Worm (Caenorhabditis elegans) whole organism, L3 larva: ENCODE measurements around the gene M199.136.

ENCODE experiments used
- R02D3.7 ChIP-seq: fragments of 150-350 bp; optimal IDR thresholded peaks from 2 replicates; lab custom pipeline; 2014; ENCODE audit warnings: missing biosample characterization, missing genetic modification characterization
- ZK546.5 ChIP-seq: sonication (generic microtip); optimal IDR thresholded peaks from 2 replicates; lab custom pipeline; 2017; ENCODE audit warnings: missing biosample characterization, missing genetic modification characterization
- aly-2 ChIP-seq: fragments of 150-350 bp; optimal IDR thresholded peaks from 2 replicates; lab custom pipeline; 2014; ENCODE audit warnings: missing biosample characterization, missing genetic modification characterization
- ama-1 ChIP-seq: fragments of 150-350 bp; optimal IDR thresholded peaks from 2 replicates; lab custom pipeline; 2018
- ceh-16 ChIP-seq: sonication (generic microtip); optimal IDR thresholded peaks from 2 replicates; lab custom pipeline; 2017; ENCODE audit warnings: missing biosample characterization, missing genetic modification characterization
- ceh-28 ChIP-seq: fragments of 150-350 bp; optimal IDR thresholded peaks from 2 replicates; lab custom pipeline; 2014; ENCODE audit warnings: missing biosample characterization, missing genetic modification reagents, missing genetic modification characterization
- ceh-82 ChIP-seq: fragments of 150-350 bp; optimal IDR thresholded peaks from 2 replicates; lab custom pipeline; 2014; ENCODE audit warnings: missing biosample characterization, missing genetic modification characterization
- ceh-9 ChIP-seq: sonication (generic microtip); optimal IDR thresholded peaks from 2 replicates; lab custom pipeline; 2018; ENCODE audit warnings: missing biosample characterization, missing genetic modification characterization
- daf-12 ChIP-seq: fragments of 150-350 bp; optimal IDR thresholded peaks from 2 replicates; lab custom pipeline; 2014; ENCODE audit warnings: missing biosample characterization, missing genetic modification reagents, missing genetic modification characterization
- egl-5 ChIP-seq: fragments of 150-350 bp; optimal IDR thresholded peaks from 2 replicates; lab custom pipeline; 2017; ENCODE audit warnings: missing biosample characterization, missing genetic modification reagents, missing genetic modification characterization, inconsistent platforms
- elt-1 ChIP-seq: fragments of 150-350 bp; optimal IDR thresholded peaks from 2 replicates; lab custom pipeline; 2014; ENCODE audit warnings: missing biosample characterization, missing genetic modification characterization
- elt-2 ChIP-seq: sonication (generic microtip); optimal IDR thresholded peaks from 2 replicates; lab custom pipeline; 2016; ENCODE audit warnings: missing genetic modification reagents, mild to moderate bottlenecking, missing genetic modification characterization, missing compliant biosample characterization
- eor-1 ChIP-seq, 2 experiments: fragments of 150-350 bp; optimal IDR thresholded peaks; 2 replicates each; lab custom pipeline; 2014 to 2018; ENCODE audit warnings: missing biosample characterization in 2 of 2, missing genetic modification characterization in 2 of 2
- fkh-10 ChIP-seq: sonication (generic microtip); optimal IDR thresholded peaks from 2 replicates; lab custom pipeline; 2017; ENCODE audit warnings: missing biosample characterization, missing genetic modification reagents, missing genetic modification characterization
- fkh-2 ChIP-seq: fragments of 150-350 bp; optimal IDR thresholded peaks from 2 replicates; lab custom pipeline; 2014; ENCODE audit warnings: missing biosample characterization, missing genetic modification reagents, missing genetic modification characterization
- jun-1 ChIP-seq: fragments of 150-350 bp; optimal IDR thresholded peaks from 2 replicates; lab custom pipeline; 2014; ENCODE audit warnings: missing biosample characterization, missing genetic modification reagents, missing genetic modification characterization
- lin-15B ChIP-seq: fragments of 150-350 bp; optimal IDR thresholded peaks from 2 replicates; lab custom pipeline; 2014; ENCODE audit warnings: missing biosample characterization, missing genetic modification characterization
- mdl-1 ChIP-seq: fragments of 150-350 bp; optimal IDR thresholded peaks from 2 replicates; lab custom pipeline; 2014; ENCODE audit warnings: missing biosample characterization, missing genetic modification characterization
- mml-1 ChIP-seq: fragments of 150-350 bp; sonication (generic microtip); optimal IDR thresholded peaks from 3 replicates; lab custom pipeline; 2014; ENCODE audit warnings: missing biosample characterization, missing genetic modification characterization
- nfya-1 ChIP-seq: sonication (generic microtip); optimal IDR thresholded peaks from 2 replicates; lab custom pipeline; 2017; ENCODE audit warnings: missing genetic modification characterization, mild to moderate bottlenecking, missing compliant biosample characterization, antibody characterized with exemption, moderate library complexity; ENCODE audit not compliant: insufficient read depth
- nhr-11 ChIP-seq: fragments of 150-350 bp; optimal IDR thresholded peaks from 2 replicates; lab custom pipeline; 2014; ENCODE audit warnings: missing biosample characterization, missing genetic modification characterization
- nhr-12 ChIP-seq: fragments of 150-350 bp; optimal IDR thresholded peaks from 2 replicates; lab custom pipeline; 2014; ENCODE audit warnings: missing biosample characterization, missing genetic modification characterization
- nhr-23 ChIP-seq: fragments of 150-350 bp; optimal IDR thresholded peaks from 2 replicates; lab custom pipeline; 2014; ENCODE audit warnings: missing biosample characterization, missing genetic modification reagents, missing genetic modification characterization
- nhr-237 ChIP-seq: fragments of 150-350 bp; optimal IDR thresholded peaks from 2 replicates; lab custom pipeline; 2014; ENCODE audit warnings: missing biosample characterization, missing genetic modification characterization
- nhr-25 ChIP-seq: sonication (generic microtip); optimal IDR thresholded peaks from 2 replicates; lab custom pipeline; 2017; ENCODE audit warnings: missing biosample characterization, missing genetic modification characterization
- nhr-28 ChIP-seq: fragments of 150-350 bp; optimal IDR thresholded peaks from 2 replicates; lab custom pipeline; 2014; ENCODE audit warnings: missing biosample characterization, missing genetic modification characterization
- nhr-43 ChIP-seq: sonication (generic microtip); optimal IDR thresholded peaks from 2 replicates; lab custom pipeline; 2016; ENCODE audit warnings: mild to moderate bottlenecking, missing genetic modification characterization, missing compliant biosample characterization; ENCODE audit not compliant: poor library complexity, severe bottlenecking
- nhr-76 ChIP-seq: fragments of 150-350 bp; sonication (generic microtip); optimal IDR thresholded peaks from 5 replicates; lab custom pipeline; 2014; ENCODE audit warnings: missing biosample characterization, missing genetic modification characterization
- nhr-77 ChIP-seq: fragments of 150-350 bp; optimal IDR thresholded peaks from 2 replicates; lab custom pipeline; 2014; ENCODE audit warnings: missing biosample characterization, missing genetic modification characterization
- pha-4 ChIP-seq: fragments of 150-350 bp; optimal IDR thresholded peaks from 2 replicates; lab custom pipeline; 2014; ENCODE audit warnings: missing biosample characterization, missing genetic modification reagents, missing genetic modification characterization
- pqm-1 ChIP-seq: fragments of 150-350 bp; optimal IDR thresholded peaks from 2 replicates; lab custom pipeline; 2017; ENCODE audit warnings: missing biosample characterization, missing genetic modification characterization, inconsistent platforms
- sea-2 ChIP-seq: fragments of 150-350 bp; sonication (generic microtip); optimal IDR thresholded peaks from 4 replicates; lab custom pipeline; 2014; ENCODE audit warnings: missing biosample characterization, missing genetic modification reagents, missing genetic modification characterization
- skn-1 ChIP-seq: fragments of 150-350 bp; optimal IDR thresholded peaks from 2 replicates; lab custom pipeline; 2014; ENCODE audit warnings: missing biosample characterization, missing genetic modification characterization
- tbx-2 ChIP-seq: sonication (generic microtip); optimal IDR thresholded peaks from 2 replicates; lab custom pipeline; 2016; ENCODE audit warnings: mild to moderate bottlenecking, missing genetic modification characterization, missing compliant biosample characterization
- unc-39 ChIP-seq: sonication (generic microtip); optimal IDR thresholded peaks from 4 replicates; lab custom pipeline; 2017; ENCODE audit warnings: missing biosample characterization, missing genetic modification characterization
- unc-62 ChIP-seq: fragments of 150-350 bp; sonication (generic microtip); optimal IDR thresholded peaks from 4 replicates; lab custom pipeline; 2014; ENCODE audit warnings: missing biosample characterization, missing genetic modification reagents, missing genetic modification characterization
- zag-1 ChIP-seq: fragments of 150-350 bp; optimal IDR thresholded peaks from 2 replicates; lab custom pipeline; 2014; ENCODE audit warnings: missing biosample characterization, missing genetic modification characterization
- ztf-11 ChIP-seq: fragments of 150-350 bp; optimal IDR thresholded peaks from 2 replicates; lab custom pipeline; 2014; ENCODE audit warnings: missing biosample characterization, missing genetic modification characterization

M199.136 gene

ce11 chrIV:15119268-15119667 lies 778 bp downstream of the M199.136 start:
- TF ChIP-seq mdl-1 (no peak), daf-12 (no peak), fkh-10 (no peak), jun-1 (tag; lab: Kevin White, UChicago) (no peak), sea-2 (GFP tag; lab: Kevin White, UChicago) (no peak), nhr-77 (no peak), ama-1 (no peak), nhr-25 (tag; lab: Kevin White, UChicago) (no peak)

- TF ChIP-seq pqm-1 (tag; lab: Kevin White, UChicago): no peak
- no peak for TF ChIP-seq elt-2 (tag; lab: Kevin White, UChicago)
- TF ChIP-seq nfya-1 (tag; lab: Kevin White, UChicago): no peak
- TF ChIP-seq nhr-76: no peak
- no peak for TF ChIP-seq aly-2 (tag; lab: Kevin White, UChicago)
- no peak for TF ChIP-seq mdl-1
- TF ChIP-seq nhr-77: no peak
- TF ChIP-seq nhr-11 (tag; lab: Kevin White, UChicago): no peak
Measured at ce11 chrIV:15120746-15121145, 2.3 kb downstream of the M199.136 start, which contains the start of gene clec-189. Gene clec-189, plus strand, starts transcription at chrIV:15120837.

- no peak for TF ChIP-seq pqm-1 (tag; lab: Kevin White, UChicago)
- TF ChIP-seq fkh-10: no peak
- TF ChIP-seq nhr-23 (tag; lab: Kevin White, UChicago): no peak
- no peak for TF ChIP-seq lin-15B (tag; lab: Kevin White, UChicago)
- no peak for TF ChIP-seq pha-4
- TF ChIP-seq ZK546.5: no peak
- TF ChIP-seq eor-1 (tag; optimal IDR thresholded peaks at IDR 0.05; lab: Kevin White, UChicago): no peak
- TF ChIP-seq nhr-12 (tag; lab: Kevin White, UChicago): no peak
- no peak for TF ChIP-seq nhr-11 (tag; lab: Kevin White, UChicago)
- no peak for TF ChIP-seq ceh-82 (tag; lab: Kevin White, UChicago)
- TF ChIP-seq fkh-2 (tag; lab: Kevin White, UChicago): no peak
Measured at ce11 chrIV:15122882-15123281, 4.4 kb downstream of the M199.136 start, which contains the start of gene M199.7. Gene M199.7, plus strand, starts transcription at chrIV:15123182.

ce11 chrIV:15126021-15126420 lies 7.5 kb downstream of the M199.136 start, which contains the start of gene clec-190:
Gene clec-190, minus strand, starts transcription at chrIV:15126121.
- TF ChIP-seq fkh-2 (tag; lab: Kevin White, UChicago) (no peak), mml-1 (tag; lab: Kevin White, UChicago) (no peak), ceh-28 (tag; lab: Kevin White, UChicago) (no peak), eor-1 (tag; optimal IDR thresholded peaks at IDR 0.05; lab: Kevin White, UChicago) (no peak), nhr-76 (no peak), nfya-1 (tag; lab: Kevin White, UChicago) (no peak), lin-15B (tag; lab: Kevin White, UChicago) (no peak), nhr-12 (tag; lab: Kevin White, UChicago) (no peak), R02D3.7 (tag; lab: Kevin White, UChicago) (no peak), pqm-1 (tag; lab: Kevin White, UChicago) (no peak)

- TF ChIP-seq skn-1 (tag; lab: Kevin White, UChicago) (no peak), pqm-1 (tag; lab: Kevin White, UChicago) (no peak), eor-1 (tag; optimal IDR thresholded peaks at IDR 0.05; lab: Kevin White, UChicago) (no peak), nhr-28 (tag; lab: Kevin White, UChicago) (no peak), ceh-28 (tag; lab: Kevin White, UChicago) (no peak), ceh-9 (tag; lab: Kevin White, UChicago) (no peak), nfya-1 (tag; lab: Kevin White, UChicago) (no peak), nhr-23 (tag; lab: Kevin White, UChicago) (no peak), mdl-1 (no peak), sea-2 (GFP tag; lab: Kevin White, UChicago) (no peak), unc-39 (tag; lab: Kevin White, UChicago) (no peak), ZK546.5 (no peak)
Measured at ce11 chrIV:15127731-15128130, 9.2 kb downstream of the M199.136 start, which contains the start of gene M199.9. Gene M199.9, minus strand, starts transcription at chrIV:15127831.

- TF ChIP-seq ztf-11 (tag; lab: Kevin White, UChicago) (no peak), pqm-1 (tag; lab: Kevin White, UChicago) (no peak), fkh-10 (no peak), egl-5 (no peak), nhr-12 (tag; lab: Kevin White, UChicago) (no peak), nhr-11 (tag; lab: Kevin White, UChicago) (no peak), elt-1 (no peak), ceh-9 (tag; lab: Kevin White, UChicago) (no peak), ceh-16 (tag; lab: Kevin White, UChicago) (no peak), nhr-237 (tag; lab: Kevin White, UChicago) (no peak), daf-12 (no peak), tbx-2 (tag; lab: Kevin White, UChicago) (no peak), lin-15B (tag; lab: Kevin White, UChicago) (no peak), nhr-43 (tag; lab: Kevin White, UChicago) (no peak), ceh-28 (tag; lab: Kevin White, UChicago) (no peak), unc-62 (GFP tag; lab: Kevin White, UChicago) (no peak), zag-1 (no peak), pha-4 (no peak)
- TF ChIP-seq, all 47 proteins: peak for 0
Measured at ce11 chrIV:15131697-15132096, 13.2 kb downstream of the M199.136 start, which contains the start of gene col-135. Gene col-135, minus strand, starts transcription at chrIV:15131797.
